Fruit fly (Drosophila melanogaster) Kc167 (cell line): Measurements from ENCODE around the gene niki.

ENCODE experiments used
- Myc ChIP-seq: fragments of >200 bp; optimal IDR thresholded peaks from 2 replicates; lab custom pipeline; 2017; ENCODE audit warnings: missing external identifiers
- h ChIP-seq: fragments of >200 bp; optimal IDR thresholded peaks from 3 replicates; lab custom pipeline; 2018; ENCODE audit warnings: missing external identifiers
- insv ChIP-seq: fragments of >200 bp; optimal IDR thresholded peaks from 3 replicates; lab custom pipeline; 2018; ENCODE audit warnings: missing external identifiers
- psq ChIP-seq: fragments of >200 bp; optimal IDR thresholded peaks from 2 replicates; lab custom pipeline; 2017; ENCODE audit warnings: missing external identifiers
- ttk ChIP-seq: sonication (Bioruptor generic); optimal IDR thresholded peaks from 2 replicates; lab custom pipeline; 2017; ENCODE audit warnings: missing external identifiers

DNA sequence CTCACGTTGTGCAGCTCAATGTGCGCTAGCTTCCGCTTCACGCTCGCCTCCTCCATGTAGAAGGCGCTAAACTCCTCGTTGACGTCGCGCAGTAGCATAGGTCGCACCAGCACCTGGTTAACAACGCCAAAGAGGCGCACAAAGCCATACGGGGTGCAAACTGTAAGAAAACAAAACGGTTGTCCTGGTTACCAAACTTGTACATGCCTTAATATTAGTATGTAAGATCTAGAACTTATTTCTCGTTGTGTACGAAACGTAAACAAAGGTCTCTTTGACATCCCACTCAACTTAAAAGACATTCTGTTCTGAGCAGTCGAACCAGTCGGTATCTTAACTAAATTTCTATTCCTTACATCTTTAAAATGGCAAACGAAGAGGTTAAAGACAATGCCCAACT, 18.1 kb downstream of the niki start, which contains the start of gene CG6980:
- TF ChIP-seq insv (lab: Kevin White, UChicago) (no peak), psq (lab: Kevin White, UChicago) (no peak), ttk (lab: Kevin White, UChicago) (no peak), Myc (lab: Kevin White, UChicago) (no peak), h (lab: Kevin White, UChicago) (no peak)
